Fruit fly (Drosophila melanogaster) whole organism, embryonic: ENCODE data around the gene Snx27.

Experiments
- Ada2b ChIP-seq: fragments of 200-800 bp; sonication (Bioruptor generic); IDR thresholded peaks from 2 replicates; pipeline ENCODE4 v1.3.6; 2022; ENCODE audit warnings: missing biosample characterization, missing genetic modification characterization
- Antp ChIP-seq: fragments of 200-800 bp; sonication (Bioruptor generic); optimal IDR thresholded peaks from 3 replicates; lab custom pipeline; 2016; ENCODE audit warnings: missing biosample characterization, missing genetic modification characterization
- Blimp-1 ChIP-seq: fragments of 200-800 bp; sonication (Bioruptor generic); optimal IDR thresholded peaks from 3 replicates; lab custom pipeline; 2018; ENCODE audit warnings: missing biosample characterization, missing genetic modification characterization, mild to moderate bottlenecking, moderate library complexity, missing genetic modification reagents
- CG10321 ChIP-seq: fragments of 200-800 bp; sonication (Bioruptor generic); IDR thresholded peaks from 2 replicates; pipeline ENCODE4 v1.3.6; 2022; ENCODE audit warnings: missing biosample characterization, missing genetic modification characterization
- CG11695 ChIP-seq: fragments of 200-800 bp; sonication (Bioruptor generic); IDR thresholded peaks from 3 replicates; pipeline ENCODE4 v1.3.6; 2022; ENCODE audit warnings: missing biosample characterization, missing genetic modification characterization
- CG11723 ChIP-seq: fragments of 200-800 bp; sonication (Bioruptor generic); optimal IDR thresholded peaks from 2 replicates; lab custom pipeline; 2017; ENCODE audit warnings: missing biosample characterization, mild to moderate bottlenecking, missing genetic modification characterization
- CG13296 ChIP-seq: fragments of 200-800 bp; sonication (Bioruptor generic); optimal IDR thresholded peaks from 3 replicates; lab custom pipeline; 2018; ENCODE audit warnings: missing biosample characterization, mild to moderate bottlenecking, missing genetic modification characterization
- CG13775 ChIP-seq: fragments of 200-800 bp; sonication (Bioruptor generic); optimal IDR thresholded peaks from 3 replicates; lab custom pipeline; 2017; ENCODE audit warnings: missing biosample characterization, mild to moderate bottlenecking, missing genetic modification characterization
- CG16779 ChIP-seq: fragments of 200-800 bp; sonication (Bioruptor generic); IDR thresholded peaks from 2 replicates; pipeline ENCODE4 v1.3.6; 2022; ENCODE audit warnings: missing biosample characterization, missing genetic modification characterization
- CG1792 ChIP-seq: fragments of 200-800 bp; sonication (Bioruptor generic); optimal IDR thresholded peaks from 2 replicates; lab custom pipeline; 2016; ENCODE audit warnings: missing biosample characterization, missing genetic modification characterization
- CG2116 ChIP-seq: fragments of 200-800 bp; sonication (Bioruptor generic); optimal IDR thresholded peaks from 3 replicates; lab custom pipeline; 2018; ENCODE audit warnings: missing biosample characterization, mild to moderate bottlenecking, missing genetic modification characterization
- CG2199 ChIP-seq: fragments of 200-800 bp; sonication (Bioruptor generic); IDR thresholded peaks from 3 replicates; pipeline ENCODE4 v1.3.6; 2022; ENCODE audit warnings: missing biosample characterization, missing genetic modification characterization
- CG4328 ChIP-seq: fragments of 200-800 bp; sonication (Bioruptor generic); optimal IDR thresholded peaks from 3 replicates; lab custom pipeline; 2017; ENCODE audit warnings: missing biosample characterization, missing genetic modification reagents, missing genetic modification characterization
- CG6765 ChIP-seq: fragments of 200-800 bp; sonication (Bioruptor generic); optimal IDR thresholded peaks from 3 replicates; lab custom pipeline; 2017; ENCODE audit warnings: missing biosample characterization, mild to moderate bottlenecking, missing genetic modification characterization
- CG8281 ChIP-seq: fragments of 200-800 bp; sonication (Bioruptor generic); optimal IDR thresholded peaks from 2 replicates; lab custom pipeline; 2018; ENCODE audit warnings: missing biosample characterization, mild to moderate bottlenecking, missing genetic modification characterization, moderate library complexity
- CG8388 ChIP-seq: fragments of 200-800 bp; sonication (Bioruptor generic); optimal IDR thresholded peaks from 2 replicates; lab custom pipeline; 2019; ENCODE audit warnings: missing biosample characterization, mild to moderate bottlenecking, missing genetic modification characterization, moderate library complexity
- CG8924 ChIP-seq: fragments of 200-800 bp; optimal IDR thresholded peaks from 3 replicates; lab custom pipeline; 2019; ENCODE audit warnings: missing biosample characterization, mild to moderate bottlenecking, missing genetic modification characterization, moderate library complexity
- CG9932 ChIP-seq: fragments of 200-800 bp; sonication (Bioruptor generic); IDR thresholded peaks from 2 replicates; pipeline ENCODE4 v1.3.6; 2022; ENCODE audit warnings: missing biosample characterization, missing genetic modification characterization
- CoRest ChIP-seq: fragments of 200-800 bp; sonication (Bioruptor generic); optimal IDR thresholded peaks from 3 replicates; lab custom pipeline; 2018; ENCODE audit warnings: missing biosample characterization, mild to moderate bottlenecking, missing genetic modification characterization, moderate library complexity
- CrebB ChIP-seq: fragments of 200-800 bp; sonication (Bioruptor generic); optimal IDR thresholded peaks from 3 replicates; lab custom pipeline; 2018; ENCODE audit warnings: missing biosample characterization, mild to moderate bottlenecking, missing genetic modification characterization
- D19A ChIP-seq: fragments of 200-800 bp; optimal IDR thresholded peaks from 3 replicates; lab custom pipeline; 2019; ENCODE audit warnings: missing biosample characterization, mild to moderate bottlenecking, missing genetic modification characterization, moderate library complexity
- Deaf1 ChIP-seq: fragments of 200-800 bp; optimal IDR thresholded peaks from 3 replicates; lab custom pipeline; 2019; ENCODE audit warnings: missing biosample characterization, mild to moderate bottlenecking, missing genetic modification characterization, moderate library complexity
- Dll ChIP-seq: fragments of 200-800 bp; sonication (Bioruptor generic); IDR thresholded peaks from 4 replicates; pipeline ENCODE4 v1.3.6; 2022; ENCODE audit warnings: missing biosample characterization, missing genetic modification characterization; ENCODE audit not compliant: partially characterized antibody
- Doc3 ChIP-seq: fragments of 200-800 bp; sonication (Bioruptor generic); IDR thresholded peaks from 3 replicates; pipeline ENCODE4 v1.3.6; 2022; ENCODE audit warnings: missing biosample characterization, missing genetic modification characterization; ENCODE audit not compliant: partially characterized antibody
- E2f2 ChIP-seq: fragments of 200-800 bp; sonication (Bioruptor generic); IDR thresholded peaks from 2 replicates; pipeline ENCODE4 v1.3.6; 2022; ENCODE audit warnings: missing biosample characterization, missing genetic modification characterization
- Ets97D ChIP-seq: fragments of 200-800 bp; sonication (Bioruptor generic); optimal IDR thresholded peaks from 3 replicates; lab custom pipeline; 2016; ENCODE audit warnings: missing biosample characterization, missing genetic modification characterization
- Fer2 ChIP-seq: fragments of 200-800 bp; sonication (Bioruptor generic); optimal IDR thresholded peaks from 2 replicates; lab custom pipeline; 2018; ENCODE audit warnings: missing biosample characterization, mild to moderate bottlenecking, missing genetic modification characterization, moderate library complexity
- Fer3 ChIP-seq: fragments of 200-800 bp; sonication (Bioruptor generic); optimal IDR thresholded peaks from 2 replicates; lab custom pipeline; 2018; ENCODE audit warnings: missing biosample characterization, mild to moderate bottlenecking, missing genetic modification characterization, moderate library complexity
- Lhr ChIP-seq: fragments of 200-800 bp; sonication (Bioruptor generic); optimal IDR thresholded peaks from 3 replicates; lab custom pipeline; 2017; ENCODE audit warnings: mild to moderate bottlenecking, missing biosample characterization, missing genetic modification reagents, missing genetic modification characterization
- NC2β ChIP-seq: fragments of 200-800 bp; sonication (Bioruptor generic); optimal IDR thresholded peaks from 2 replicates; lab custom pipeline; 2016; ENCODE audit warnings: missing biosample characterization, missing genetic modification characterization
- PHDP ChIP-seq: fragments of 200-800 bp; sonication (Bioruptor generic); optimal IDR thresholded peaks from 3 replicates; lab custom pipeline; 2018; ENCODE audit warnings: missing biosample characterization, mild to moderate bottlenecking, missing genetic modification characterization, moderate library complexity
- Usf ChIP-seq: fragments of 200-800 bp; sonication (Bioruptor generic); optimal IDR thresholded peaks from 2 replicates; lab custom pipeline; 2017; ENCODE audit warnings: missing genotype, missing biosample characterization, missing genetic modification characterization
- ato ChIP-seq: fragments of 200-800 bp; sonication (Bioruptor generic); IDR thresholded peaks from 2 replicates; pipeline ENCODE4 v1.3.6; 2022; ENCODE audit warnings: missing biosample characterization, missing genetic modification characterization; ENCODE audit not compliant: partially characterized antibody
- chm ChIP-seq: fragments of 200-800 bp; sonication (Bioruptor generic); IDR thresholded peaks from 2 replicates; pipeline ENCODE4 v1.3.6; 2022; ENCODE audit warnings: missing biosample characterization, missing genetic modification characterization
- crol ChIP-seq: fragments of 200-800 bp; sonication (Bioruptor generic); IDR thresholded peaks from 2 replicates; pipeline ENCODE4 v1.3.6; 2022; ENCODE audit warnings: missing biosample characterization, missing genetic modification characterization
- crp ChIP-seq, 2 experiments: fragments of 200-800 bp; sonication (Bioruptor generic); optimal IDR thresholded peaks; 2 replicates in 1 of 2; 3 replicates in 1 of 2; lab custom pipeline; 2017; ENCODE audit warnings: missing biosample characterization in 2 of 2, missing genetic modification characterization in 2 of 2, mild to moderate bottlenecking in 1 of 2, moderate library complexity in 1 of 2
- eve ChIP-seq, 2 experiments: fragments of >200 bp; optimal IDR thresholded peaks; 2 replicates each; lab custom pipeline; 2017; ENCODE audit warnings: missing biosample characterization in 2 of 2, missing genetic modification characterization in 2 of 2
- jing ChIP-seq: fragments of 200-800 bp; sonication (Bioruptor generic); optimal IDR thresholded peaks from 2 replicates; lab custom pipeline; 2018; ENCODE audit warnings: missing biosample characterization, mild to moderate bottlenecking, missing genetic modification characterization
- odd ChIP-seq: fragments of 200-800 bp; sonication (Bioruptor generic); optimal IDR thresholded peaks from 2 replicates; lab custom pipeline; 2017; ENCODE audit warnings: missing biosample characterization, mild to moderate bottlenecking, missing genetic modification characterization
- pita ChIP-seq: fragments of 200-800 bp; sonication (Bioruptor generic); optimal IDR thresholded peaks from 2 replicates; lab custom pipeline; 2017; ENCODE audit warnings: missing biosample characterization, mild to moderate bottlenecking, missing genetic modification characterization
- pnt ChIP-seq: fragments of 200-800 bp; sonication (Bioruptor generic); optimal IDR thresholded peaks from 3 replicates; lab custom pipeline; 2016; ENCODE audit warnings: missing biosample characterization, missing genetic modification characterization
- sens-2 ChIP-seq: fragments of 200-800 bp; sonication (Bioruptor generic); IDR thresholded peaks from 2 replicates; pipeline ENCODE4 v1.3.6; 2022; ENCODE audit warnings: missing biosample characterization, missing genetic modification characterization
- toy ChIP-seq: fragments of 200-800 bp; sonication (Bioruptor generic); IDR thresholded peaks from 2 replicates; pipeline ENCODE4 v1.3.6; 2022; ENCODE audit warnings: missing biosample characterization, missing genetic modification characterization
- trem ChIP-seq: fragments of 200-800 bp; optimal IDR thresholded peaks from 3 replicates; lab custom pipeline; 2019; ENCODE audit warnings: missing biosample characterization, mild to moderate bottlenecking, missing genetic modification characterization, moderate library complexity
- unc-4 ChIP-seq: fragments of 200-800 bp; sonication (Bioruptor generic); IDR thresholded peaks from 2 replicates; pipeline ENCODE4 v1.3.6; 2022; ENCODE audit warnings: missing biosample characterization, missing genetic modification characterization; ENCODE audit not compliant: partially characterized antibody
- wdn ChIP-seq: fragments of 200-800 bp; sonication (Bioruptor generic); IDR thresholded peaks from 2 replicates; pipeline ENCODE4 v1.3.6; 2022; ENCODE audit warnings: missing biosample characterization, missing genetic modification characterization
- zfh1 ChIP-seq: fragments of 200-800 bp; sonication (Bioruptor generic); IDR thresholded peaks from 3 replicates; pipeline ENCODE4 v1.3.6; 2022; ENCODE audit warnings: missing biosample characterization, missing genetic modification characterization

Gene Snx27

dm6 chrX:5745840-5746815, 8.3 kb upstream of the Snx27 start (continued):
- TF ChIP-seq crol (GFP tag; lab: Robert Waterston, UW) (peak; percentile 87), toy (GFP tag; lab: Robert Waterston, UW) (no peak; the same call in 1 of the 2 replicates), Dll (GFP tag; lab: Robert Waterston, UW) (no peak; the same call in 2 of the 4 replicates), CG9932 (peak; percentile 83), CrebB (peak; percentile 51), zfh1 (GFP tag; lab: Robert Waterston, UW) (peak; percentile 88), Usf (GFP tag; lab: Kevin White, UChicago) (peak; percentile 31), CG2116 (GFP tag; lab: Kevin White, UChicago) (peak; percentile 98), Ets97D (GFP tag; lab: Kevin White, UChicago) (peak; percentile 23), unc-4 (GFP tag; lab: Robert Waterston, UW) (peak; percentile 15; the same call in 1 of the 2 replicates), pnt (GFP tag; lab: Kevin White, UChicago) (peak; percentile 58), Lhr (GFP tag; lab: Kevin White, UChicago) (peak; percentile 41), pita (GFP tag; lab: Kevin White, UChicago) (no peak), CG10321 (GFP tag; lab: Robert Waterston, UW) (peak; percentile 56; the same call in 1 of the 2 replicates), CoRest (tag; lab: Kevin White, UChicago) (peak; percentile 72), ato (GFP tag; lab: Robert Waterston, UW) (peak; percentile 38; the same call in 1 of the 2 replicates), eve (GFP tag; optimal IDR thresholded peaks at IDR 0.05; lab: Kevin White, UChicago) (no peak), E2f2 (peak; percentile 85), Doc3 (GFP tag; lab: Robert Waterston, UW) (0 out of 3 replicates have a peak, but pooled peaks have one; percentile 27), Fer3 (peak; percentile 73), crp (GFP tag; optimal IDR thresholded peaks at IDR 0.05; lab: Kevin White, UChicago) (no peak), CG8388 (GFP tag; lab: Kevin White, UChicago) (peak; percentile 63), odd (GFP tag; lab: Kevin White, UChicago) (peak; percentile 58), sens-2 (peak; percentile 79), Ada2b (GFP tag; lab: Robert Waterston, UW) (peak; percentile 74), CG16779 (GFP tag; lab: Robert Waterston, UW) (peak; percentile 83), CG13775 (peak; percentile 64), wdn (peak; percentile 70), Fer2 (peak; percentile 68), CG6765 (GFP tag; lab: Kevin White, UChicago) (peak; percentile 54), CG8281 (tag; lab: Kevin White, UChicago) (peak; percentile 25), CG11695 (GFP tag; lab: Robert Waterston, UW) (peak; percentile 76), trem (peak; percentile 48), jing (GFP tag; lab: Kevin White, UChicago) (peak; percentile 40), PHDP (tag; lab: Kevin White, UChicago) (peak; percentile 82), chm (GFP tag; lab: Robert Waterston, UW) (peak; percentile 85), CG8924 (peak; percentile 59), CG11723 (peak; percentile 60), Blimp-1 (peak; percentile 65), CG2199 (no peak), D19A (tag; lab: Kevin White, UChicago) (peak; percentile 53), Antp (GFP tag; lab: Kevin White, UChicago) (peak; percentile 17), CG4328 (GFP tag; lab: Kevin White, UChicago) (peak; percentile 75), CG1792 (GFP tag; lab: Kevin White, UChicago) (no peak), CG13296 (peak; percentile 74), Deaf1 (tag; lab: Kevin White, UChicago) (peak; percentile 43), NC2β (GFP tag; lab: Kevin White, UChicago) (peak; percentile 43)
